Worm (Caenorhabditis elegans) whole organism, L4 larva: ENCODE results near the gene him-3.
A peak's percentile ranks its signal among the peaks of the same experiment; 100 is the strongest.

Source experiments
- F10B5.3 ChIP-seq: sonication (generic microtip); optimal IDR thresholded peaks from 2 replicates; lab custom pipeline; 2016; ENCODE audit warnings: mild to moderate bottlenecking, missing genetic modification characterization, missing compliant biosample characterization
- F26F4.8 ChIP-seq: fragments of 200-800 bp; sonication (Bioruptor generic); conservative IDR thresholded peaks from 2 replicates; pipeline ENCODE4 v1.3.6; 2022; ENCODE audit warnings: missing genetic modification characterization, missing compliant biosample characterization
- F37D6.2 ChIP-seq: sonication (generic microtip); optimal IDR thresholded peaks from 2 replicates; lab custom pipeline; 2016; ENCODE audit warnings: mild to moderate bottlenecking, missing genetic modification characterization, missing compliant biosample characterization
- F44E2.7 ChIP-seq: fragments of 200-800 bp; sonication (Bioruptor generic); IDR thresholded peaks from 2 replicates; pipeline ENCODE4 v2.1.2; 2022; ENCODE audit warnings: missing genetic modification characterization, missing compliant biosample characterization
- F49E8.2 ChIP-seq: sonication (generic microtip); optimal IDR thresholded peaks from 2 replicates; lab custom pipeline; 2016; ENCODE audit warnings: missing compliant biosample characterization, mild to moderate bottlenecking, missing genetic modification characterization, borderline replicate concordance
- R02D3.7 ChIP-seq: fragments of 150-350 bp; sonication (generic microtip); optimal IDR thresholded peaks from 3 replicates; lab custom pipeline; 2014; ENCODE audit warnings: missing biosample characterization, missing genetic modification characterization
- T20F7.1 ChIP-seq: fragments of 200-800 bp; sonication (Bioruptor generic); optimal IDR thresholded peaks from 2 replicates; lab custom pipeline; 2018; ENCODE audit warnings: mild to moderate bottlenecking, missing genetic modification characterization, missing compliant biosample characterization
- T26A8.4 ChIP-seq: fragments of 200-800 bp; sonication (Bioruptor generic); IDR thresholded peaks from 2 replicates; pipeline ENCODE4 v1.3.6; 2022; ENCODE audit warnings: missing genetic modification characterization, missing compliant biosample characterization
- ZK546.5 ChIP-seq, 2 experiments: sonication (generic microtip); optimal IDR thresholded peaks; 2 replicates each; lab custom pipeline; 2017; ENCODE audit warnings: missing biosample characterization in 2 of 2, missing genetic modification characterization in 2 of 2
- aha-1 ChIP-seq: fragments of 150-350 bp; peaks from one replicate; lab custom pipeline; 2014; ENCODE audit warnings: missing biosample characterization, missing genetic modification characterization
- arid-1 ChIP-seq: fragments of 200-800 bp; sonication (Bioruptor generic); conservative IDR thresholded peaks from 2 replicates; pipeline ENCODE4 v1.3.6; 2022; ENCODE audit warnings: missing genetic modification reagents, missing genetic modification characterization, missing compliant biosample characterization
- ceh-44 ChIP-seq: fragments of 200-800 bp; sonication (Bioruptor generic); IDR thresholded peaks from 2 replicates; pipeline ENCODE4 v1.3.6; 2022; ENCODE audit warnings: missing genetic modification reagents, missing genetic modification characterization, missing compliant biosample characterization
- ceh-62 ChIP-seq: sonication (generic microtip); optimal IDR thresholded peaks from 2 replicates; lab custom pipeline; 2017; ENCODE audit warnings: missing biosample characterization, missing genetic modification characterization
- ces-1 ChIP-seq: fragments of 150-350 bp; sonication (generic microtip); optimal IDR thresholded peaks from 4 replicates; lab custom pipeline; 2014; ENCODE audit warnings: missing biosample characterization, missing genetic modification reagents, missing genetic modification characterization
- daf-16 ChIP-seq, 3 experiments: sonication (generic microtip); optimal IDR thresholded peaks; 2 replicates each; lab custom pipeline; 2016 to 2017; ENCODE audit warnings: missing genetic modification characterization in 3 of 3, missing genetic modification reagents in 3 of 3, mild to moderate bottlenecking in 2 of 3, missing compliant biosample characterization in 2 of 3, missing biosample characterization in 1 of 3, moderate library complexity in 1 of 3
- dmd-6 ChIP-seq: fragments of 200-800 bp; sonication (Bioruptor generic); IDR thresholded peaks from 2 replicates; pipeline ENCODE4 v1.3.6; 2022; ENCODE audit warnings: missing genetic modification reagents, missing genetic modification characterization, missing compliant biosample characterization
- dmd-8 ChIP-seq: fragments of 200-800 bp; sonication (Bioruptor generic); IDR thresholded peaks from 2 replicates; pipeline ENCODE4 v1.3.6; 2022; ENCODE audit warnings: missing genetic modification characterization, missing compliant biosample characterization
- dpl-1 ChIP-seq: fragments of 150-350 bp; optimal IDR thresholded peaks from 2 replicates; lab custom pipeline; 2014; ENCODE audit warnings: missing biosample characterization, missing genetic modification reagents, missing genetic modification characterization
- duxl-1 ChIP-seq: sonication (generic microtip); optimal IDR thresholded peaks from 2 replicates; lab custom pipeline; 2016; ENCODE audit warnings: mild to moderate bottlenecking, missing genetic modification characterization, moderate library complexity, missing compliant biosample characterization; ENCODE audit not compliant: poor library complexity
- egl-27 ChIP-seq: sonication (generic microtip); optimal IDR thresholded peaks from 3 replicates; lab custom pipeline; 2017; ENCODE audit warnings: missing biosample characterization, missing genetic modification reagents, missing genetic modification characterization
- fkh-10 ChIP-seq: fragments of 150-350 bp; optimal IDR thresholded peaks from 2 replicates; lab custom pipeline; 2014; ENCODE audit warnings: missing biosample characterization, missing genetic modification reagents, missing genetic modification characterization
- fos-1 ChIP-seq: fragments of 150-350 bp; optimal IDR thresholded peaks from 2 replicates; lab custom pipeline; 2014; ENCODE audit warnings: missing biosample characterization, missing genetic modification characterization
- hlh-30 ChIP-seq: sonication (generic microtip); optimal IDR thresholded peaks from 2 replicates; lab custom pipeline; 2017; ENCODE audit warnings: antibody characterized with exemption, mild to moderate bottlenecking, missing genetic modification characterization, missing compliant biosample characterization; ENCODE audit not compliant: insufficient read depth
- jun-1 ChIP-seq: fragments of 150-350 bp; optimal IDR thresholded peaks from 2 replicates; lab custom pipeline; 2014; ENCODE audit warnings: missing biosample characterization, missing genetic modification reagents, missing genetic modification characterization
- lin-15B ChIP-seq: fragments of 150-350 bp; sonication (generic microtip); optimal IDR thresholded peaks from 3 replicates; lab custom pipeline; 2014; ENCODE audit warnings: missing biosample characterization, missing genetic modification characterization
- lin-29 ChIP-seq: fragments of 200-800 bp; sonication (Bioruptor generic); IDR thresholded peaks from 2 replicates; pipeline ENCODE4 v1.3.6; 2022; ENCODE audit warnings: missing genetic modification reagents, missing genetic modification characterization, missing compliant biosample characterization
- lin-38 ChIP-seq: fragments of 200-800 bp; sonication (Bioruptor generic); IDR thresholded peaks from 2 replicates; pipeline ENCODE4 v1.3.6; 2022; ENCODE audit warnings: missing genetic modification reagents, missing genetic modification characterization, missing compliant biosample characterization
- lin-39 ChIP-seq: fragments of 150-350 bp; optimal IDR thresholded peaks from 2 replicates; lab custom pipeline; 2014; ENCODE audit warnings: missing biosample characterization, missing genetic modification reagents, missing genetic modification characterization
- lsy-2 ChIP-seq, 2 experiments: fragments of 150-350 bp in 1 of 2; sonication (generic microtip) in 1 of 2; optimal IDR thresholded peaks; 2 replicates each; lab custom pipeline; 2014 to 2017; ENCODE audit warnings: missing biosample characterization in 2 of 2, missing genetic modification characterization in 2 of 2
- mdt-29 ChIP-seq: fragments of 200-800 bp; sonication (Bioruptor generic); IDR thresholded peaks from 2 replicates; pipeline ENCODE4 v1.3.6; 2022; ENCODE audit warnings: missing genetic modification reagents, missing genetic modification characterization, missing compliant biosample characterization
- mep-1 ChIP-seq: fragments of 150-350 bp; sonication (generic microtip); optimal IDR thresholded peaks from 3 replicates; lab custom pipeline; 2014; ENCODE audit warnings: missing biosample characterization, missing genetic modification characterization
- mxl-2 ChIP-seq: fragments of 200-800 bp; sonication (Bioruptor generic); conservative IDR thresholded peaks from 2 replicates; pipeline ENCODE4 v1.3.6; 2022; ENCODE audit warnings: missing genetic modification reagents, missing genetic modification characterization, missing compliant biosample characterization
- nhr-102 ChIP-seq: sonication (generic microtip); optimal IDR thresholded peaks from 2 replicates; lab custom pipeline; 2016; ENCODE audit warnings: mild to moderate bottlenecking, missing genetic modification characterization, moderate library complexity, missing compliant biosample characterization
- nhr-11 ChIP-seq: fragments of 150-350 bp; optimal IDR thresholded peaks from 2 replicates; lab custom pipeline; 2014; ENCODE audit warnings: missing biosample characterization, missing genetic modification characterization
- nhr-28 ChIP-seq: fragments of 150-350 bp; optimal IDR thresholded peaks from 2 replicates; lab custom pipeline; 2014; ENCODE audit warnings: missing biosample characterization, missing genetic modification characterization
- nhr-42 ChIP-seq: fragments of 200-800 bp; sonication (Bioruptor generic); IDR thresholded peaks from 2 replicates; pipeline ENCODE4 v1.3.6; 2022; ENCODE audit warnings: missing genetic modification characterization, missing compliant biosample characterization
- nhr-6 ChIP-seq: fragments of 150-350 bp; optimal IDR thresholded peaks from 2 replicates; lab custom pipeline; 2014; ENCODE audit warnings: missing biosample characterization, missing genetic modification characterization
- nhr-77 ChIP-seq: fragments of 150-350 bp; optimal IDR thresholded peaks from 2 replicates; lab custom pipeline; 2014; ENCODE audit warnings: missing biosample characterization, missing genetic modification characterization
- php-3 ChIP-seq: fragments of 200-800 bp; sonication (Bioruptor generic); IDR thresholded peaks from 2 replicates; pipeline ENCODE4 v1.3.6; 2022; ENCODE audit warnings: missing genetic modification reagents, missing genetic modification characterization, missing compliant biosample characterization
- pqm-1 ChIP-seq: sonication (generic microtip); optimal IDR thresholded peaks from 2 replicates; lab custom pipeline; 2017; ENCODE audit warnings: missing biosample characterization, missing genetic modification characterization
- saeg-2 ChIP-seq: fragments of 200-800 bp; sonication (Bioruptor generic); IDR thresholded peaks from 2 replicates; pipeline ENCODE4 v1.3.6; 2022; ENCODE audit warnings: missing genetic modification reagents, missing genetic modification characterization, missing compliant biosample characterization
- sdz-12 ChIP-seq: fragments of 200-800 bp; sonication (Bioruptor generic); optimal IDR thresholded peaks from 2 replicates; lab custom pipeline; 2018; ENCODE audit warnings: mild to moderate bottlenecking, missing genetic modification characterization, missing compliant biosample characterization
- set-16 ChIP-seq: fragments of 200-800 bp; sonication (Bioruptor generic); IDR thresholded peaks from 2 replicates; pipeline ENCODE4 v1.3.6; 2022; ENCODE audit warnings: missing genetic modification reagents, missing genetic modification characterization, missing compliant biosample characterization
- skn-1 ChIP-seq: fragments of 150-350 bp; optimal IDR thresholded peaks from 2 replicates; lab custom pipeline; 2014; ENCODE audit warnings: missing biosample characterization, missing genetic modification characterization
- spr-1 ChIP-seq: sonication (generic microtip); optimal IDR thresholded peaks from 2 replicates; lab custom pipeline; 2016; ENCODE audit warnings: mild to moderate bottlenecking, missing genetic modification characterization, missing compliant biosample characterization
- tra-1 ChIP-seq: fragments of 200-800 bp; sonication (Bioruptor generic); IDR thresholded peaks from 2 replicates; pipeline ENCODE4 v1.3.6; 2022; ENCODE audit warnings: missing genetic modification reagents, missing genetic modification characterization, missing compliant biosample characterization
- zfp-2 ChIP-seq: sonication (generic microtip); optimal IDR thresholded peaks from 2 replicates; lab custom pipeline; 2016; ENCODE audit warnings: mild to moderate bottlenecking, missing genetic modification characterization, missing compliant biosample characterization
- ztf-7 ChIP-seq: fragments of 150-350 bp; optimal IDR thresholded peaks from 2 replicates; lab custom pipeline; 2014; ENCODE audit warnings: missing biosample characterization, missing genetic modification characterization

The him-3 gene

ce11 chrIV:7012731-7013445, 35.6 kb downstream of the him-3 start:
- TF ChIP-seq nhr-77 (tag; lab: Kevin White, UChicago) = peak; percentile 34
- TF ChIP-seq lin-38 (GFP tag; lab: Robert Waterston, UW) = peak; percentile 51
- TF ChIP-seq dpl-1 (GFP tag; lab: Kevin White, UChicago) = peak; percentile 6
- peak; percentile 12 for TF ChIP-seq nhr-28 (tag; lab: Kevin White, UChicago)
- TF ChIP-seq set-16 (GFP tag; lab: Robert Waterston, UW) = peak; percentile 77
- no peak for TF ChIP-seq sdz-12 (GFP tag; lab: Kevin White, UChicago)
- TF ChIP-seq, all 104 proteins: peak for 5

- TF ChIP-seq nhr-11 (tag; lab: Kevin White, UChicago) = no peak
- peak; percentile 71 for TF ChIP-seq mep-1
- TF ChIP-seq F49E8.2 = no peak
- TF ChIP-seq F37D6.2 (tag; lab: Kevin White, UChicago) = no peak
- peak; percentile 21; the same call in 1 of the 2 replicates for TF ChIP-seq dmd-6 (GFP tag; lab: Robert Waterston, UW)
- TF ChIP-seq mxl-2 (GFP tag; lab: Robert Waterston, UW) = no peak
- TF ChIP-seq php-3 (GFP tag; lab: Robert Waterston, UW) = no peak
- TF ChIP-seq lsy-2 (tag; optimal IDR thresholded peaks at IDR 0.05; lab: Kevin White, UChicago) = peak in 1 of 2 experiments; percentile 70
- TF ChIP-seq F26F4.8 (GFP tag; lab: Robert Waterston, UW) = no peak
- TF ChIP-seq daf-16 (GFP tag; optimal IDR thresholded peaks at IDR 0.05; lab: Kevin White, UChicago) = no peak
- peak; percentile 50 for TF ChIP-seq daf-16 (tag; optimal IDR thresholded peaks at IDR 0.05; lab: Kevin White, UChicago)
- TF ChIP-seq F10B5.3 = no peak
- no peak for TF ChIP-seq duxl-1 (tag; lab: Kevin White, UChicago)
- TF ChIP-seq nhr-77 (tag; lab: Kevin White, UChicago) = peak; percentile 4
- TF ChIP-seq lin-15B = no peak
- TF ChIP-seq tra-1 (GFP tag; lab: Robert Waterston, UW) = no peak
- TF ChIP-seq arid-1 (GFP tag; lab: Robert Waterston, UW) = no peak
- no peak for TF ChIP-seq zfp-2 (tag; lab: Kevin White, UChicago)
- TF ChIP-seq sdz-12 (GFP tag; lab: Kevin White, UChicago) = no peak
- no peak for TF ChIP-seq F44E2.7 (GFP tag; lab: Robert Waterston, UW)
- no peak for TF ChIP-seq ceh-44
- no peak for TF ChIP-seq ZK546.5 (tag; optimal IDR thresholded peaks at IDR 0.05; lab: Kevin White, UChicago)
- no peak for TF ChIP-seq saeg-2
- TF ChIP-seq jun-1 (tag; lab: Kevin White, UChicago) = no peak
- no peak for TF ChIP-seq lin-29
- TF ChIP-seq nhr-42 (GFP tag; lab: Robert Waterston, UW) = no peak
- TF ChIP-seq T26A8.4 (GFP tag; lab: Robert Waterston, UW) = no peak
- peak; percentile 85 for TF ChIP-seq hlh-30 (tag; lab: Kevin White, UChicago)
- no peak for TF ChIP-seq fos-1 (tag; lab: Kevin White, UChicago)
- no peak for TF ChIP-seq nhr-6 (tag; lab: Kevin White, UChicago)
- TF ChIP-seq pqm-1 (tag; lab: Kevin White, UChicago) = no peak
- TF ChIP-seq fkh-10 = peak; percentile 31
- no peak for TF ChIP-seq mdt-29 (GFP tag; lab: Robert Waterston, UW)
- peak; percentile 9 for TF ChIP-seq dpl-1 (GFP tag; lab: Kevin White, UChicago)
- TF ChIP-seq nhr-102 (tag; lab: Kevin White, UChicago) = no peak
- no peak for TF ChIP-seq R02D3.7 (tag; lab: Kevin White, UChicago)
- no peak for TF ChIP-seq lin-39 (tag; lab: Kevin White, UChicago)
- no peak for TF ChIP-seq skn-1
- TF ChIP-seq ces-1 = no peak
- TF ChIP-seq aha-1 (tag; lab: Kevin White, UChicago) = peak; percentile 91
- no peak for TF ChIP-seq spr-1 (tag; lab: Kevin White, UChicago)
- no peak for TF ChIP-seq dmd-8
- peak; percentile 46 for TF ChIP-seq nhr-28 (tag; lab: Kevin White, UChicago)
- no peak for TF ChIP-seq ztf-7 (tag; lab: Kevin White, UChicago)
- TF ChIP-seq T20F7.1 (GFP tag; lab: Kevin White, UChicago) = no peak
- TF ChIP-seq egl-27 (tag; lab: Kevin White, UChicago) = no peak
- no peak for TF ChIP-seq ceh-62 (tag; lab: Kevin White, UChicago)
Observed at ce11 chrIV:7016502-7016901, 39.2 kb downstream of the him-3 start.
